Worm (Caenorhabditis elegans) whole organism, young adult: ENCODE measurements around the gene gldi-7.

Experiments
- B0035.1 ChIP-seq: sonication (generic microtip); optimal IDR thresholded peaks from 2 replicates; lab custom pipeline; 2016; ENCODE audit warnings: missing genetic modification characterization, mild to moderate bottlenecking, missing compliant biosample characterization, missing genotype, missing genetic modification reagents
- C17E4.6 ChIP-seq: fragments of 200-800 bp; sonication (Bioruptor generic); IDR thresholded peaks from 2 replicates; pipeline ENCODE4 v1.3.6; 2022; ENCODE audit warnings: missing genetic modification reagents, missing genetic modification characterization, missing compliant biosample characterization
- F37B4.10 ChIP-seq: fragments of 200-800 bp; sonication (Bioruptor generic); IDR thresholded peaks from 2 replicates; pipeline ENCODE4 v1.3.6; 2022; ENCODE audit warnings: missing genetic modification characterization, missing compliant biosample characterization
- F55B11.4 ChIP-seq: sonication (generic microtip); optimal IDR thresholded peaks from 2 replicates; lab custom pipeline; 2016; ENCODE audit warnings: missing compliant biosample characterization, missing genetic modification characterization, borderline replicate concordance; ENCODE audit not compliant: insufficient read depth
- K11D2.4 ChIP-seq: fragments of 200-800 bp; sonication (Bioruptor generic); IDR thresholded peaks from 2 replicates; pipeline ENCODE4 v1.3.6; 2022; ENCODE audit warnings: missing genetic modification reagents, missing genetic modification characterization, missing compliant biosample characterization
- K12H6.12 ChIP-seq: fragments of 200-800 bp; sonication (Bioruptor generic); optimal IDR thresholded peaks from 2 replicates; lab custom pipeline; 2018; ENCODE audit warnings: mild to moderate bottlenecking, missing genetic modification characterization, missing compliant biosample characterization
- Y67H2A.10 ChIP-seq: fragments of 200-800 bp; sonication (Bioruptor generic); conservative IDR thresholded peaks from 2 replicates; pipeline ENCODE4 v1.3.6; 2022; ENCODE audit warnings: missing genetic modification reagents, missing genetic modification characterization, missing compliant biosample characterization
- aptf-3 ChIP-seq: fragments of 200-800 bp; sonication (Bioruptor generic); IDR thresholded peaks from 2 replicates; pipeline ENCODE4 v1.3.6; 2022; ENCODE audit warnings: missing genetic modification characterization, missing compliant biosample characterization
- atf-7 ChIP-seq: sonication (generic microtip); optimal IDR thresholded peaks from 2 replicates; lab custom pipeline; 2017; ENCODE audit warnings: mild to moderate bottlenecking, missing genetic modification characterization, missing compliant biosample characterization
- bed-1 ChIP-seq: fragments of 200-800 bp; sonication (Bioruptor generic); IDR thresholded peaks from 2 replicates; pipeline ENCODE4 v1.3.6; 2022; ENCODE audit warnings: missing genetic modification reagents, missing genetic modification characterization, missing compliant biosample characterization
- cebp-1 ChIP-seq, 2 experiments: fragments of 200-800 bp in 1 of 2; sonication (Bioruptor generic) in 1 of 2; sonication (generic microtip) in 1 of 2; IDR thresholded peaks in 1 of 2; optimal IDR thresholded peaks in 1 of 2; 2 replicates each; pipeline versions ENCODE4 v1.3.6 to Lab custom; 2017 to 2022; ENCODE audit warnings: missing compliant biosample characterization in 2 of 2, missing genetic modification characterization in 2 of 2, mild to moderate bottlenecking in 1 of 2, missing genetic modification reagents in 1 of 2, moderate library complexity in 1 of 2
- cebp-2 ChIP-seq: fragments of 200-800 bp; sonication (Bioruptor generic); IDR thresholded peaks from 2 replicates; pipeline ENCODE4 v1.3.6; 2022; ENCODE audit warnings: missing genetic modification characterization, missing compliant biosample characterization
- ceh-40 ChIP-seq: fragments of 200-800 bp; sonication (Bioruptor generic); IDR thresholded peaks from 2 replicates; pipeline ENCODE4 v1.3.6; 2022; ENCODE audit warnings: missing genetic modification characterization, missing compliant biosample characterization
- ceh-79 ChIP-seq: sonication (generic microtip); optimal IDR thresholded peaks from 2 replicates; lab custom pipeline; 2017; ENCODE audit warnings: mild to moderate bottlenecking, missing genetic modification characterization, missing compliant biosample characterization
- efl-1 ChIP-seq: fragments of 150-350 bp; optimal IDR thresholded peaks from 2 replicates; lab custom pipeline; 2014; ENCODE audit warnings: missing biosample characterization, missing genetic modification reagents, missing genetic modification characterization
- egl-44 ChIP-seq: fragments of 200-800 bp; sonication (Bioruptor generic); IDR thresholded peaks from 2 replicates; pipeline ENCODE4 v1.3.6; 2022; ENCODE audit warnings: missing genetic modification reagents, missing genetic modification characterization, missing compliant biosample characterization
- ekl-4 ChIP-seq: fragments of 200-800 bp; sonication (Bioruptor generic); IDR thresholded peaks from 2 replicates; pipeline ENCODE4 v1.3.6; 2022; ENCODE audit warnings: missing genetic modification reagents, missing genetic modification characterization, missing compliant biosample characterization
- fkh-3 ChIP-seq: sonication (generic microtip); optimal IDR thresholded peaks from 2 replicates; lab custom pipeline; 2016; ENCODE audit warnings: mild to moderate bottlenecking, missing genetic modification characterization, missing compliant biosample characterization
- gei-17 ChIP-seq: fragments of 200-800 bp; sonication (Bioruptor generic); optimal IDR thresholded peaks from 2 replicates; lab custom pipeline; 2018; ENCODE audit warnings: mild to moderate bottlenecking, missing genetic modification characterization, missing compliant biosample characterization
- him-1 ChIP-seq: sonication (generic microtip); optimal IDR thresholded peaks from 2 replicates; lab custom pipeline; 2016; ENCODE audit warnings: missing genotype, missing genetic modification reagents, missing genetic modification characterization, missing compliant biosample characterization
- hmg-20 ChIP-seq: fragments of 200-800 bp; sonication (Bioruptor generic); IDR thresholded peaks from 2 replicates; pipeline ENCODE4 v1.3.6; 2022; ENCODE audit warnings: missing genetic modification reagents, missing genetic modification characterization, missing compliant biosample characterization
- hrde-1 ChIP-seq: sonication (generic microtip); optimal IDR thresholded peaks from 2 replicates; lab custom pipeline; 2016; ENCODE audit warnings: missing genetic modification characterization, mild to moderate bottlenecking, missing compliant biosample characterization, moderate library complexity, missing genotype, missing genetic modification reagents, borderline replicate concordance
- let-526 ChIP-seq: fragments of 200-800 bp; sonication (Bioruptor generic); IDR thresholded peaks from 2 replicates; pipeline ENCODE4 v1.3.6; 2022; ENCODE audit warnings: missing genetic modification reagents, missing genetic modification characterization, missing compliant biosample characterization
- lin-26 ChIP-seq: fragments of 200-800 bp; sonication (Bioruptor generic); IDR thresholded peaks from 2 replicates; pipeline ENCODE4 v1.3.6; 2022; ENCODE audit warnings: missing genetic modification reagents, missing genetic modification characterization, missing compliant biosample characterization
- lin-35 ChIP-seq, 3 experiments: fragments of 150-350 bp in 2 of 3; sonication (generic microtip) in 1 of 3; optimal IDR thresholded peaks; 2 replicates each; lab custom pipeline; 2014 to 2018; ENCODE audit warnings: missing biosample characterization in 3 of 3, missing genetic modification characterization in 3 of 3, missing genetic modification reagents in 3 of 3
- lin-40 ChIP-seq: sonication (generic microtip); optimal IDR thresholded peaks from 2 replicates; lab custom pipeline; 2016; ENCODE audit warnings: missing genetic modification characterization, mild to moderate bottlenecking, missing compliant biosample characterization, missing genotype, missing genetic modification reagents
- lin-54 ChIP-seq: fragments of 200-800 bp; sonication (Bioruptor generic); optimal IDR thresholded peaks from 2 replicates; lab custom pipeline; 2018; ENCODE audit warnings: mild to moderate bottlenecking, missing genetic modification characterization, missing compliant biosample characterization
- lir-1 ChIP-seq: fragments of 200-800 bp; sonication (Bioruptor generic); conservative IDR thresholded peaks from 2 replicates; pipeline ENCODE4 v1.3.6; 2022; ENCODE audit warnings: missing genetic modification reagents, missing genetic modification characterization, missing compliant biosample characterization
- lsy-27 ChIP-seq: sonication (generic microtip); optimal IDR thresholded peaks from 2 replicates; lab custom pipeline; 2017; ENCODE audit warnings: missing genetic modification characterization, mild to moderate bottlenecking, missing compliant biosample characterization, antibody characterized with exemption, missing genotype, borderline replicate concordance; ENCODE audit not compliant: insufficient read depth
- mcd-1 ChIP-seq: fragments of 200-800 bp; sonication (Bioruptor generic); IDR thresholded peaks from 2 replicates; pipeline ENCODE4 v1.3.6; 2022; ENCODE audit warnings: missing genetic modification reagents, missing genetic modification characterization, missing compliant biosample characterization
- nfya-1 ChIP-seq: sonication (generic microtip); optimal IDR thresholded peaks from 2 replicates; lab custom pipeline; 2017; ENCODE audit warnings: antibody characterized with exemption, missing compliant biosample characterization, missing genetic modification characterization, borderline replicate concordance; ENCODE audit not compliant: insufficient read depth
- pbrm-1 ChIP-seq: fragments of 200-800 bp; sonication (Bioruptor generic); IDR thresholded peaks from 2 replicates; pipeline ENCODE4 v1.3.6; 2022; ENCODE audit warnings: missing genetic modification reagents, missing genetic modification characterization, missing compliant biosample characterization
- rcor-1 ChIP-seq: fragments of 200-800 bp; sonication (Bioruptor generic); IDR thresholded peaks from 2 replicates; pipeline ENCODE4 v1.3.6; 2022; ENCODE audit warnings: missing genetic modification reagents, missing genetic modification characterization, missing compliant biosample characterization
- repo-1 ChIP-seq: sonication (generic microtip); optimal IDR thresholded peaks from 2 replicates; lab custom pipeline; 2017; ENCODE audit warnings: mild to moderate bottlenecking, missing genetic modification characterization, missing compliant biosample characterization
- sdz-38 ChIP-seq: sonication (generic microtip); optimal IDR thresholded peaks from 2 replicates; lab custom pipeline; 2016; ENCODE audit warnings: missing genotype, missing genetic modification characterization, missing compliant biosample characterization
- sea-2 ChIP-seq: fragments of 200-800 bp; sonication (Bioruptor generic); IDR thresholded peaks from 2 replicates; pipeline ENCODE4 v1.3.6; 2022; ENCODE audit warnings: missing genetic modification characterization, missing compliant biosample characterization
- snpc-1.1 ChIP-seq: sonication (generic microtip); optimal IDR thresholded peaks from 2 replicates; lab custom pipeline; 2017; ENCODE audit warnings: missing genetic modification characterization, mild to moderate bottlenecking, missing compliant biosample characterization, antibody characterized with exemption, moderate library complexity, missing genotype, missing genetic modification reagents; ENCODE audit not compliant: insufficient read depth
- snpc-3.4 ChIP-seq: sonication (generic microtip); optimal IDR thresholded peaks from 2 replicates; lab custom pipeline; 2017; ENCODE audit warnings: missing genetic modification characterization, mild to moderate bottlenecking, missing compliant biosample characterization, antibody characterized with exemption, moderate library complexity, missing genotype, missing genetic modification reagents
- sptf-2 ChIP-seq: fragments of 200-800 bp; sonication (Bioruptor generic); optimal IDR thresholded peaks from 2 replicates; lab custom pipeline; 2018; ENCODE audit warnings: mild to moderate bottlenecking, missing genetic modification characterization, missing compliant biosample characterization
- tbp1 ChIP-seq: fragments of 200-800 bp; sonication (Bioruptor generic); optimal IDR thresholded peaks from 2 replicates; lab custom pipeline; 2018; ENCODE audit warnings: mild to moderate bottlenecking, missing genetic modification characterization, missing compliant biosample characterization
- zfh-2 ChIP-seq: fragments of 200-800 bp; sonication (Bioruptor generic); conservative IDR thresholded peaks from 2 replicates; pipeline ENCODE4 v1.3.6; 2022; ENCODE audit warnings: missing genetic modification reagents, missing genetic modification characterization, missing compliant biosample characterization
- zim-3 ChIP-seq: sonication (generic microtip); optimal IDR thresholded peaks from 2 replicates; lab custom pipeline; 2017; ENCODE audit warnings: mild to moderate bottlenecking, missing genetic modification characterization, moderate library complexity, missing compliant biosample characterization
- ztf-18 ChIP-seq: sonication (generic microtip); optimal IDR thresholded peaks from 2 replicates; lab custom pipeline; 2016; ENCODE audit warnings: missing genotype, mild to moderate bottlenecking, missing genetic modification characterization, missing compliant biosample characterization
- ztf-25 ChIP-seq: fragments of 200-800 bp; sonication (Bioruptor generic); IDR thresholded peaks from 2 replicates; pipeline ENCODE4 v1.3.6; 2022; ENCODE audit warnings: missing genetic modification reagents, missing genetic modification characterization, missing compliant biosample characterization
- ztf-26 ChIP-seq: sonication (generic microtip); optimal IDR thresholded peaks from 2 replicates; lab custom pipeline; 2017; ENCODE audit warnings: missing genetic modification characterization, missing compliant biosample characterization

Gene gldi-7

ce11 chrII:8570977-8571376 is 40.0 kb upstream of the gldi-7 start, which contains the start of gene bcs-1 (continued):
- TF ChIP-seq zfh-2 (GFP tag; lab: Robert Waterston, UW) (no peak), bed-1 (no peak), pbrm-1 (GFP tag; lab: Robert Waterston, UW) (no peak), hmg-20 (GFP tag; lab: Robert Waterston, UW) (no peak), K12H6.12 (no peak), cebp-2 (GFP tag; lab: Robert Waterston, UW) (no peak), F37B4.10 (no peak), zim-3 (tag; lab: Kevin White, UChicago) (no peak), B0035.1 (tag; lab: Kevin White, UChicago) (no peak), lsy-27 (tag; lab: Kevin White, UChicago) (no peak), sptf-2 (no peak), snpc-1.1 (tag; lab: Kevin White, UChicago) (peak; percentile 36), sea-2 (no peak), K11D2.4 (no peak), gei-17 (GFP tag; lab: Kevin White, UChicago) (no peak), lir-1 (GFP tag; lab: Robert Waterston, UW) (no peak)

- TF ChIP-seq ekl-4 (GFP tag; lab: Robert Waterston, UW) (peak; percentile 81), atf-7 (no peak), efl-1 (GFP tag; lab: Kevin White, UChicago) (peak; percentile 88), mcd-1 (GFP tag; lab: Robert Waterston, UW) (peak; percentile 90), Y67H2A.10 (GFP tag; lab: Robert Waterston, UW) (no peak), F55B11.4 (tag; lab: Kevin White, UChicago) (no peak), cebp-1 (GFP tag; IDR thresholded peaks at IDR 0.05; lab: Robert Waterston, UW) (peak; percentile 25; the same call in 1 of the 2 replicates), cebp-1 (tag; optimal IDR thresholded peaks at IDR 0.05; lab: Kevin White, UChicago) (peak; percentile 72), aptf-3 (no peak), ceh-79 (tag; lab: Kevin White, UChicago) (no peak), nfya-1 (tag; lab: Kevin White, UChicago) (no peak), ceh-40 (GFP tag; lab: Robert Waterston, UW) (no peak), ztf-25 (GFP tag; lab: Robert Waterston, UW) (no peak), lin-40 (peak; percentile 56), fkh-3 (tag; lab: Kevin White, UChicago) (no peak), egl-44 (GFP tag; lab: Robert Waterston, UW) (no peak), hrde-1 (tag; lab: Kevin White, UChicago) (no peak), sdz-38 (no peak), snpc-3.4 (tag; lab: Kevin White, UChicago) (peak; percentile 79), him-1 (tag; lab: Kevin White, UChicago) (peak; percentile 25), lin-54 (GFP tag; lab: Kevin White, UChicago) (peak; percentile 98), lin-26 (GFP tag; lab: Robert Waterston, UW) (no peak), lir-1 (GFP tag; lab: Robert Waterston, UW) (no peak), rcor-1 (GFP tag; lab: Robert Waterston, UW) (peak; percentile 69; the same call in 1 of the 2 replicates), tbp1 (GFP tag; lab: Kevin White, UChicago) (peak; percentile 63), C17E4.6 (no peak), ztf-26 (tag; lab: Kevin White, UChicago) (peak; percentile 29), let-526 (GFP tag; lab: Robert Waterston, UW) (no peak), ztf-18 (peak; percentile 43), repo-1 (no peak), lin-35 (GFP tag; optimal IDR thresholded peaks at IDR 0.05; lab: Kevin White, UChicago) (peak; percentile 67 to 91 (median 74)), hmg-20 (GFP tag; lab: Robert Waterston, UW) (no peak)
These were observed 38.3 kb upstream of the gldi-7 start, which contains the start of the genes col-38 and rpl-5 for ce11 chrII:8569038-8569977. Gene col-38 (minus strand): TSS chrII:8569088. Gene rpl-5 (plus strand): TSS chrII:8569927.
